Worm (Caenorhabditis elegans) whole organism, L1 larva: ENCODE data around the gene nhr-19.

Experiments
- aly-2 ChIP-seq: fragments of 150-350 bp; optimal IDR thresholded peaks from 2 replicates; lab custom pipeline; 2014; ENCODE audit warnings: missing biosample characterization, missing genetic modification characterization
- ama-1 ChIP-seq: fragments of 150-350 bp; optimal IDR thresholded peaks from 2 replicates; lab custom pipeline; 2014
- ceh-82 ChIP-seq, 3 experiments: fragments of 150-350 bp in 1 of 3; sonication (generic microtip) in 2 of 3; optimal IDR thresholded peaks; 2 replicates each; lab custom pipeline; 2014 to 2017; ENCODE audit warnings: missing biosample characterization in 3 of 3, missing genetic modification characterization in 3 of 3
- ces-1 ChIP-seq: fragments of 150-350 bp; optimal IDR thresholded peaks from 2 replicates; lab custom pipeline; 2014; ENCODE audit warnings: missing biosample characterization, missing genetic modification reagents, missing genetic modification characterization
- egl-13 ChIP-seq: sonication (generic microtip); optimal IDR thresholded peaks from 2 replicates; lab custom pipeline; 2016; ENCODE audit warnings: missing genotype, missing genetic modification reagents, missing genetic modification characterization, missing compliant biosample characterization
- elt-3 ChIP-seq, 6 experiments: fragments of 150-350 bp in 1 of 6; sonication (generic microtip); optimal IDR thresholded peaks; 2 replicates each; lab custom pipeline; 2017 to 2018; ENCODE audit warnings: missing biosample characterization in 6 of 6, missing genetic modification characterization in 6 of 6, inconsistent platforms in 1 of 6
- fkh-4 ChIP-seq: sonication (generic microtip); optimal IDR thresholded peaks from 2 replicates; lab custom pipeline; 2016; ENCODE audit warnings: missing compliant biosample characterization, missing genetic modification characterization, borderline replicate concordance
- fos-1 ChIP-seq: fragments of 150-350 bp; optimal IDR thresholded peaks from 2 replicates; lab custom pipeline; 2014; ENCODE audit warnings: missing biosample characterization, missing genetic modification characterization
- jun-1 ChIP-seq: fragments of 150-350 bp; optimal IDR thresholded peaks from 2 replicates; lab custom pipeline; 2014; ENCODE audit warnings: missing biosample characterization, missing genetic modification reagents, missing genetic modification characterization
- mef-2 ChIP-seq: fragments of 150-350 bp; optimal IDR thresholded peaks from 2 replicates; lab custom pipeline; 2014; ENCODE audit warnings: missing biosample characterization, missing genetic modification characterization
- nhr-76 ChIP-seq: sonication (generic microtip); optimal IDR thresholded peaks from 2 replicates; lab custom pipeline; 2017; ENCODE audit warnings: missing biosample characterization, missing genetic modification characterization
- pax-3 ChIP-seq: fragments of 200-800 bp; sonication (Bioruptor generic); optimal IDR thresholded peaks from 2 replicates; lab custom pipeline; 2018; ENCODE audit warnings: mild to moderate bottlenecking, missing genetic modification characterization, moderate library complexity, missing compliant biosample characterization
- unc-62 ChIP-seq: fragments of 150-350 bp; optimal IDR thresholded peaks from 2 replicates; lab custom pipeline; 2014; ENCODE audit warnings: missing biosample characterization, missing genetic modification reagents, missing genetic modification characterization

DNA sequence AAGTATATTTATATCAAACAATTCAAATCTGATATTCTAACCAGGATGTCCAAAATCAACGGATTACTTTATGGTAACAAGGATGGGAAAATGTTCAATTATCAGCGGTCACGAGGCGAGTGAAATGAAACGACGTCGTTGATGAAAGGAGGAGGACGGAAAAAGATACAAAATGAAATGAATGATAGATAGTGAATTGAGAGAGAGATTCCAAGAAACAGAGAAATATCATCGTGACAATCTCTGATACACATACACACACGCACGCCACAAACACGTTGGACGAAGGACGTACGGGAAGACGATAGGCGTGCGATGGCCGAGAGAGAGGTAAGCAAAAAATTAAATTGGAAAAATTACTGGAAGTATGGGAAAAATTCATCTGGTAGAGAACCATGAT lies 4.3 kb downstream of the nhr-19 start:
- TF ChIP-seq jun-1 (tag; lab: Kevin White, UChicago) (peak; percentile 27), elt-3 (tag; optimal IDR thresholded peaks at IDR 0.05; lab: Kevin White, UChicago) (peak in 3 of 6 experiments; percentile 38 to 96 (median 89)), pax-3 (tag; lab: Kevin White, UChicago) (no peak), ceh-82 (tag; optimal IDR thresholded peaks at IDR 0.05; lab: Kevin White, UChicago) (no peak), unc-62 (GFP tag; lab: Kevin White, UChicago) (no peak), aly-2 (tag; lab: Kevin White, UChicago) (no peak), mef-2 (tag; lab: Kevin White, UChicago) (peak; percentile 27), egl-13 (tag; lab: Kevin White, UChicago) (no peak), ama-1 (lab: Kevin White, UChicago) (peak; percentile 2), fkh-4 (tag; lab: Kevin White, UChicago) (no peak), fos-1 (tag; lab: Kevin White, UChicago) (peak; percentile 22), ces-1 (GFP tag; lab: Kevin White, UChicago) (no peak), nhr-76 (no peak)
